Worm (Caenorhabditis elegans) whole organism, L2 larva: ENCODE measurements around the gene hir-1.

Source experiments
- Y55F3AM.14 ChIP-seq: fragments of 200-800 bp; sonication (Bioruptor generic); optimal IDR thresholded peaks from 2 replicates; lab custom pipeline; 2018; ENCODE audit warnings: mild to moderate bottlenecking, missing genetic modification characterization, missing compliant biosample characterization
- aly-2 ChIP-seq: fragments of 150-350 bp; optimal IDR thresholded peaks from 2 replicates; lab custom pipeline; 2014; ENCODE audit warnings: missing biosample characterization, missing genetic modification characterization
- blmp-1 ChIP-seq: sonication (generic microtip); optimal IDR thresholded peaks from 2 replicates; lab custom pipeline; 2017; ENCODE audit warnings: missing genetic modification characterization, mild to moderate bottlenecking, missing compliant biosample characterization, antibody characterized with exemption, moderate library complexity; ENCODE audit not compliant: insufficient read depth
- ceh-16 ChIP-seq: fragments of 150-350 bp; optimal IDR thresholded peaks from 2 replicates; lab custom pipeline; 2014; ENCODE audit warnings: missing biosample characterization, missing genetic modification characterization
- crh-2 ChIP-seq: sonication (generic microtip); optimal IDR thresholded peaks from 2 replicates; lab custom pipeline; 2017; ENCODE audit warnings: missing biosample characterization, missing genetic modification characterization
- dmd-4 ChIP-seq: sonication (generic microtip); optimal IDR thresholded peaks from 2 replicates; lab custom pipeline; 2017; ENCODE audit warnings: missing biosample characterization, missing genetic modification characterization
- egl-27 ChIP-seq: sonication (generic microtip); optimal IDR thresholded peaks from 3 replicates; lab custom pipeline; 2017; ENCODE audit warnings: missing biosample characterization, missing genetic modification reagents, missing genetic modification characterization
- elt-1 ChIP-seq: fragments of 150-350 bp; optimal IDR thresholded peaks from 2 replicates; lab custom pipeline; 2014; ENCODE audit warnings: missing biosample characterization, missing genetic modification characterization
- elt-3 ChIP-seq: sonication (generic microtip); optimal IDR thresholded peaks from 2 replicates; lab custom pipeline; 2017; ENCODE audit warnings: missing biosample characterization, missing genetic modification characterization
- fos-1 ChIP-seq: fragments of 150-350 bp; optimal IDR thresholded peaks from 2 replicates; lab custom pipeline; 2014; ENCODE audit warnings: missing biosample characterization, missing genetic modification characterization
- gmeb-1 ChIP-seq: fragments of 150-350 bp; optimal IDR thresholded peaks from 2 replicates; lab custom pipeline; 2014; ENCODE audit warnings: missing biosample characterization, missing genetic modification characterization
- lin-39 ChIP-seq: fragments of 150-350 bp; optimal IDR thresholded peaks from 2 replicates; lab custom pipeline; 2014; ENCODE audit warnings: missing biosample characterization, missing genetic modification reagents, missing genetic modification characterization
- mab-5 ChIP-seq: fragments of 150-350 bp; optimal IDR thresholded peaks from 2 replicates; lab custom pipeline; 2014; ENCODE audit warnings: missing biosample characterization, missing genetic modification characterization
- mbf-1 ChIP-seq: sonication (generic microtip); optimal IDR thresholded peaks from 2 replicates; lab custom pipeline; 2017; ENCODE audit warnings: missing biosample characterization, missing genetic modification characterization
- mdl-1 ChIP-seq, 2 experiments: fragments of 150-350 bp in 1 of 2; sonication (generic microtip) in 1 of 2; optimal IDR thresholded peaks; 2 replicates each; lab custom pipeline; 2017; ENCODE audit warnings: missing biosample characterization in 2 of 2, missing genetic modification characterization in 2 of 2
- nhr-10 ChIP-seq: sonication (generic microtip); optimal IDR thresholded peaks from 2 replicates; lab custom pipeline; 2017; ENCODE audit warnings: missing biosample characterization, missing genetic modification characterization
- nhr-11 ChIP-seq: fragments of 150-350 bp; optimal IDR thresholded peaks from 2 replicates; lab custom pipeline; 2014; ENCODE audit warnings: missing biosample characterization, missing genetic modification characterization
- nhr-129 ChIP-seq: fragments of 150-350 bp; optimal IDR thresholded peaks from 2 replicates; lab custom pipeline; 2014; ENCODE audit warnings: missing biosample characterization, missing genetic modification characterization
- nhr-21 ChIP-seq: fragments of 150-350 bp; optimal IDR thresholded peaks from 2 replicates; lab custom pipeline; 2014; ENCODE audit warnings: missing biosample characterization, missing genetic modification characterization
- nhr-23 ChIP-seq: fragments of 150-350 bp; optimal IDR thresholded peaks from 2 replicates; lab custom pipeline; 2014; ENCODE audit warnings: missing biosample characterization, missing genetic modification reagents, missing genetic modification characterization
- nhr-25 ChIP-seq: fragments of 150-350 bp; sonication (generic microtip); optimal IDR thresholded peaks from 3 replicates; lab custom pipeline; 2014; ENCODE audit warnings: missing biosample characterization, missing genetic modification characterization
- nhr-6 ChIP-seq: fragments of 150-350 bp; optimal IDR thresholded peaks from 2 replicates; lab custom pipeline; 2014; ENCODE audit warnings: missing biosample characterization, missing genetic modification characterization
- nhr-77 ChIP-seq: fragments of 150-350 bp; optimal IDR thresholded peaks from 2 replicates; lab custom pipeline; 2014; ENCODE audit warnings: missing biosample characterization, missing genetic modification characterization
- peb-1 ChIP-seq: fragments of 150-350 bp; optimal IDR thresholded peaks from 2 replicates; lab custom pipeline; 2014; ENCODE audit warnings: missing biosample characterization, missing genetic modification characterization
- sem-4 ChIP-seq: fragments of 150-350 bp; optimal IDR thresholded peaks from 2 replicates; lab custom pipeline; 2014; ENCODE audit warnings: missing biosample characterization, missing genetic modification reagents, missing genetic modification characterization
- skn-1 ChIP-seq: sonication (generic microtip); optimal IDR thresholded peaks from 2 replicates; lab custom pipeline; 2017; ENCODE audit warnings: missing biosample characterization, missing genetic modification characterization
- sma-3 ChIP-seq: sonication (generic microtip); optimal IDR thresholded peaks from 2 replicates; lab custom pipeline; 2016; ENCODE audit warnings: missing genetic modification reagents, missing genetic modification characterization, missing compliant biosample characterization
- sma-9 ChIP-seq, 2 experiments: fragments of 150-350 bp in 1 of 2; sonication (generic microtip) in 1 of 2; optimal IDR thresholded peaks; 2 replicates each; lab custom pipeline; 2014 to 2016; ENCODE audit warnings: missing genetic modification characterization in 2 of 2, mild to moderate bottlenecking in 1 of 2, missing biosample characterization in 1 of 2, missing compliant biosample characterization in 1 of 2, missing genetic modification reagents in 1 of 2, moderate library complexity in 1 of 2
- unc-39 ChIP-seq: fragments of 150-350 bp; optimal IDR thresholded peaks from 2 replicates; lab custom pipeline; 2014; ENCODE audit warnings: missing biosample characterization, missing genetic modification characterization
- unc-62 ChIP-seq: fragments of 150-350 bp; optimal IDR thresholded peaks from 2 replicates; lab custom pipeline; 2014; ENCODE audit warnings: missing biosample characterization, missing genetic modification reagents, missing genetic modification characterization

The hir-1 gene

DNA sequence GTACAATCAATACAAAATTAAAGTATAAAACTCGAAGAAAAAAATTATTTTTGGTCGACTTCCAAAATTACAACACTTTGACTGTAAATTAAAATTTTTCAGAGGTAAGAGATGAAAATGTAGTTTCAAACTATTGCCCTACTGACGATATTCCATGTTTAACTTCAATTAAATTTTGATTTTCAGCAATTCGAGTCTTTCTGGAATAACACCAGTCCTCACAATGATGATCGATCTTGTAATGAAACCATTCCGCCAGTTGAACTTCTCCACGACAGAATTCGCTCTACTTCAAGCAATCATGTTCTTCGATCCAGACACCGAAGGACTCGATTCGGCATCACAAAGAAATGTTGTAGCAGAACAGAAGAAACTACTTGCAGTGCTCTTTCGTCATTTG, 12.8 kb upstream of the hir-1 start:
- TF ChIP-seq mbf-1 (no peak), unc-62 (GFP tag; lab: Kevin White, UChicago) (no peak), unc-39 (tag; lab: Kevin White, UChicago) (no peak), nhr-6 (no peak)

DNA sequence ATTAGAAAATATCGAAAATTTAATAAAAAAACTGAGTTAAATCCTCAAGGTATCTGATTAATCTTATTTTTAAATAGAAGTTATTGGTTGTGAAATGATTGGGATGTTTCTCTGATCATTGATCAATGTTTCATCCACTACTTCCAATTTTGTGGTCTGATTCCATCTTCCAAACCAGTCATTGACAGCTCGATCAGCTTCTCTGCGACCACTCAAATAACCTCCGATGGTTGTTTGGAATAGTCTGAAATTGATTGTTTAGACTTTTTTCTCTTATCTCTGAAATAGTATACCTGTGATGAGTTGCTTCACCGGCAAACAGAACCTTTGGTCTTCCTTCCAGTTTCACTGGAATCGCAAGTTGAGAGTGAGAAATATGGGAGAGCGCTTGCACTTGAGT, 12.0 kb upstream of the hir-1 start:
- TF ChIP-seq fos-1 (tag; lab: Kevin White, UChicago) (peak; percentile 16), dmd-4 (tag; lab: Kevin White, UChicago) (no peak)

DNA sequence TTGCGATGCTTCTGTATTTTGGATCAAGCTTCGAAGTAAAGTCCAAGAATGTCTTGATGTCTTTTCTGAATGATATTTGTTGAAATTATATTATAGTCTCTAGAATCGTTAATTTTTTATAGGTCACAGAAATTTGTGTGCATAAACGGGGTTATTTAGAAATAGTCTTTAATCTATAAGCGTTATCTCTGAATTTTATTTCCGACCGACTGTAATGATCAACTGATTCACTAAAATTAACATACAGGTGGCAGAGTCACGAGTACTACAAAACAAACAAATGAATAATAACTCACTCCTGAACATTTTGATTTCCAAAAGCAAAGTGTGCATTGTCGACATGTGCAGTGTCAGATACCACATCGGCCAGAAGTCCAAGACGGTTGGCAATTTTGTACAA, 10.2 kb upstream of the hir-1 start:
- TF ChIP-seq elt-3, result no peak
- TF ChIP-seq fos-1 (tag; lab: Kevin White, UChicago), result peak; percentile 10
- TF ChIP-seq crh-2 (tag; lab: Kevin White, UChicago), result peak; percentile 8

DNA sequence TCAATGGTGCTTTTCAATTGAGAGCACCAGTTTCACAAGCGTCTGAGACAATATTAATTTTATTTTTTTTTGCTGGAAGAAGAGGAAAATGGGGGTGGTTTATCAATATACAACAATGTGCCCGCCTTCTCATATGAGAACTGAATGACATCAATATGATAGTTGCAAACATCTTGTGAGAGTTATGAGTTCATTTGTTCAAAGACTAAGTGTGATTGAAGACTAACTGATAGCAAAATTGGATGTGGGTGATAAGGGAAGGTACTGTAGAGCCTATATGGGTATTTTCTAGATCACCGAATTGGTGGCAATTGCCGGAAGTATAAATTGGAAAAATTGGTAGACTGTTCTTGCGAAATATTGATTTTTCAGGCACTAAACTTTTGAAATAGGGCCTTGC, 9.4 kb upstream of the hir-1 start:
- TF ChIP-seq egl-27, result no peak
- TF ChIP-seq crh-2 (tag; lab: Kevin White, UChicago), result peak; percentile 3
- TF ChIP-seq peb-1, result no peak
- peak; percentile 67 for TF ChIP-seq sma-9 (GFP tag; optimal IDR thresholded peaks at IDR 0.05; lab: Kevin White, UChicago)
- no peak for TF ChIP-seq sma-9 (tag; optimal IDR thresholded peaks at IDR 0.05; lab: Kevin White, UChicago)
- TF ChIP-seq fos-1 (tag; lab: Kevin White, UChicago), result peak; percentile 67
- TF ChIP-seq, all 48 proteins: peak for 3

DNA sequence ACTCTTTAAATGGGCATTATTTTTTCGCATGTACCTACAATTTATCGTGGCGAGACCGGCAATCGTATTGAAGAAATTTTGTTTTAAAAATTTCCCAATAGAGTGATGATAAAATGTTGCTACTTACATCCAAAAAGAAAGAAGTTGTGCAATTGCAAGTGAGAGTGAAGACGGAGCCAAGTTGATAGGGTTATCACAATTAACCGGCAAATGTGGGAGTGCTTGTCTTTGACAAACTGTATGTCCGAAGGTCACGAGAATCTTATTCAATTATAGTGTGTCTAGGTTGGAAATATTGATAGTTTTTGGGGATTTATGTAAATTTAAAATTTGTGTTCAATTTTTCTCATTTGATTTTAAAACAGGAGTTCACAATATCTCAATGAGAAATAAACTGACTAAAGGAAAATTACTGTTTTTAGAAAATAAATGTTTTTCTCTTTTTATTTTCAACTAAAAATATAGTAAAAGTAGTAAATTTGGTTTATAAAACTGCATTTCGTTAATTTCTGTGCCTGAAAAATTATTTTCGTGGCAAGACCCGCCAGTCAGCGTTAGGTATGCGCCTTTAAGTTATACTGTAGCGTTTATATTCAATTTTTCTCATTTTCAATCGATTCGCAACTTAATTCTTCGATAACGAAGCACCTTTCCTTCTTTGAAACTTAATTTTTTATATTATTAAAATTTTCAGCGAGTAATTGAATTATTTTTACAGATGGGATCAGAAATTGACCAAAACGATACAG, 8.1 kb upstream of the hir-1 start, which contains the start of the genes hpo-15 and mms-19:
TSS of gene hpo-15 (minus strand) at position 201 of the 749 bp plus-strand sequence.
TSS of gene mms-19 (plus strand) at position 719 of the 749 bp plus-strand sequence.
- peak; percentile 19 for TF ChIP-seq fos-1 (tag; lab: Kevin White, UChicago)
- TF ChIP-seq nhr-77 (tag; lab: Kevin White, UChicago), result no peak
- TF ChIP-seq, all 48 proteins: peak for 1

DNA sequence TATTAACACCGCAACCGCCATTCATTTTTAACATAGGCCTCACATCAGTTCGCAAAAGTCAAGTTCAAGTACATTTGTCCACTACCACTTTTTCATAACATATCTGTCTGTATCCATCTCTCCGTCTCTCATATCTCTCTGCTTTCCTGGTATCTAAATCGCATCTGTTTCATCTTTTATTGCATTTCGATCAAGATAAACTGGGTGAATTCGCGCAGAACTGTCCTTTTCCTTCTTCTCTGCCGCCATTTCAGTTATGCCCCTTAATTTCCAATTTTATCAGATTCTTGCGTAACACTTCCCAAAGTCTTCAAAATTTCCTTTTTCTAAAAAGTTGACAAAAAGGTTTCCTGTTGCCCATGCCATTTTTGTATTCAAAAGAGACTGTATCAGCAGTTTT, 1.3 kb downstream of the hir-1 start:
- peak; percentile 49 for TF ChIP-seq sma-9 (GFP tag; optimal IDR thresholded peaks at IDR 0.05; lab: Kevin White, UChicago)
- no peak for TF ChIP-seq sma-9 (tag; optimal IDR thresholded peaks at IDR 0.05; lab: Kevin White, UChicago)
- peak; percentile 43 for TF ChIP-seq nhr-25 (tag; lab: Kevin White, UChicago)
- TF ChIP-seq Y55F3AM.14 (GFP tag; lab: Kevin White, UChicago), result no peak
- no peak for TF ChIP-seq egl-27
- TF ChIP-seq nhr-21 (tag; lab: Kevin White, UChicago), result no peak
- TF ChIP-seq nhr-23 (tag; lab: Kevin White, UChicago), result peak; percentile 74
- TF ChIP-seq mbf-1, result no peak
- no peak for TF ChIP-seq unc-39 (tag; lab: Kevin White, UChicago)
- no peak for TF ChIP-seq unc-62 (GFP tag; lab: Kevin White, UChicago)
- TF ChIP-seq mab-5 (tag; lab: Kevin White, UChicago), result no peak
- no peak for TF ChIP-seq fos-1 (tag; lab: Kevin White, UChicago)
- TF ChIP-seq sem-4 (tag; lab: Kevin White, UChicago), result peak; percentile 26
- no peak for TF ChIP-seq lin-39
- TF ChIP-seq ceh-16, result peak; percentile 94
- TF ChIP-seq nhr-129 (tag; lab: Kevin White, UChicago), result peak; percentile 5
- TF ChIP-seq elt-1 (tag; lab: Kevin White, UChicago), result peak; percentile 96
- no peak for TF ChIP-seq mdl-1 (tag; optimal IDR thresholded peaks at IDR 0.05; lab: Kevin White, UChicago)
- peak; percentile 19 for TF ChIP-seq blmp-1 (tag; lab: Kevin White, UChicago)
- no peak for TF ChIP-seq gmeb-1 (tag; lab: Kevin White, UChicago)
- no peak for TF ChIP-seq aly-2 (tag; lab: Kevin White, UChicago)
- TF ChIP-seq skn-1 (tag; lab: Kevin White, UChicago), result no peak

DNA sequence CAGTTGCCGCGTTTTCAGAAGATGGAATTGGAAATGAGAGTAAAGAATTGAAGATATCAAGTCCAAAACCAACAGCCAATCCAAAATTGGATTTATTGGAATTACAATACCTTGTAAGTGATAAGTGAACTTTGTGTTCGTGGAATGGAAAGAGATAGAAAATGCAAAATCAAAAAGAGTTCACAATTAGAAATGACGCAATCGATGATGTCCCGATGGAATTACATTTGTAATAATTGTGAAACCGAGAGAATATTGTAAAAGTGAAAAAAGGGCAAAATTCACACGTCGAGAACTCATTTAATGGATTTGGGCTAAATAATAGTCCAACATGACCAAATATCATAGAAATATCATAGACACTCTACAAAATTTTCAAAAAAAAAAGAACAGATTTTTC, 3.3 kb downstream of the hir-1 start:
- TF ChIP-seq sma-9 (GFP tag; optimal IDR thresholded peaks at IDR 0.05; lab: Kevin White, UChicago) (no peak), sma-9 (tag; optimal IDR thresholded peaks at IDR 0.05; lab: Kevin White, UChicago) (no peak), nhr-77 (tag; lab: Kevin White, UChicago) (no peak), sma-3 (GFP tag; lab: Kevin White, UChicago) (no peak), mab-5 (tag; lab: Kevin White, UChicago) (no peak), nhr-21 (tag; lab: Kevin White, UChicago) (no peak), elt-1 (tag; lab: Kevin White, UChicago) (no peak), nhr-11 (tag; lab: Kevin White, UChicago) (no peak), nhr-10 (no peak)
